Fruit fly (Drosophila melanogaster): ENCODE data around the gene emc.

DNA sequence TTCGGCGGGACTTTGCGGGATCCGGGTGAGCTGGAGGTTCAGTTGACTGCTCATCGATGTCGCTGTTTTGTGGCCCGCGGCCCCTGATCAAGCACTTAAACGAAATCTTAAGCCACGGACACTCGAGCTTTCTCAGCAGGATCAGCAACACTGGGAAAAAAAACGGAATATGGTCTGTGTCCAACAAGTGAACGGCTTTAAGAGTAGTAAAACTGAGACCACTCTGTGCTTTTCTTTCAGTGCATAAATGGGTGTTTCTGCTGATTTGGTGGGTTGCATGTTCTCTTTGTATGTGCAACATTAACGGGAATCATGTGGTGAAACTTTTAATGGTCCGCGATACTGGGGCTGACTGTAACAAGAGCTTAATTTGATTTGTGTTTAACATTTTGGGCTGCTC, 19.9 kb upstream of the emc start:
- TF ChIP-seq sc (optimal IDR thresholded peaks at IDR 0.05) (no peak), sc (GFP tag; optimal IDR thresholded peaks at IDR 0.05) (no peak), CG10959 (GFP tag; IDR thresholded peaks at IDR 0.05) (no peak), gsb-n (tag; optimal IDR thresholded peaks at IDR 0.05) (no peak), croc (GFP tag; conservative IDR thresholded peaks at IDR 0.05) (no peak), CG13287 (GFP tag; IDR thresholded peaks at IDR 0.05; ENCODE audit: partially characterized antibody) (no peak), Hmr (GFP tag; optimal IDR thresholded peaks at IDR 0.05) (no peak), CG15514 (GFP tag; optimal IDR thresholded peaks at IDR 0.05) (no peak), ara (GFP tag; IDR thresholded peaks at IDR 0.05) (no peak), CG9932 (GFP tag; IDR thresholded peaks at IDR 0.05) (no peak), cwo (GFP tag; optimal IDR thresholded peaks at IDR 0.05) (no peak), CG17186 (GFP tag; optimal IDR thresholded peaks at IDR 0.05) (no peak)
